Fruit fly (Drosophila melanogaster) whole organism, pupa: ENCODE data around the gene Cdc23.

Experiments
- CG10348 ChIP-seq: fragments of 200-800 bp; sonication (Bioruptor generic); IDR thresholded peaks from 2 replicates; pipeline ENCODE4 v1.3.6; 2022; ENCODE audit warnings: missing biosample characterization, missing genetic modification characterization
- CG12605 ChIP-seq: fragments of 200-800 bp; sonication (Bioruptor generic); IDR thresholded peaks from 2 replicates; pipeline ENCODE4 v1.3.6; 2022; ENCODE audit warnings: missing biosample characterization, missing genetic modification characterization
- CG13204 ChIP-seq: fragments of 200-800 bp; sonication (Bioruptor generic); optimal IDR thresholded peaks from 2 replicates; lab custom pipeline; 2018; ENCODE audit warnings: missing biosample characterization, mild to moderate bottlenecking, missing genetic modification characterization, moderate library complexity
- CG14655 ChIP-seq: fragments of 200-800 bp; sonication (Bioruptor generic); optimal IDR thresholded peaks from 3 replicates; lab custom pipeline; 2017; ENCODE audit warnings: mild to moderate bottlenecking, missing biosample characterization, missing genetic modification reagents, missing genetic modification characterization
- CG15710 ChIP-seq: fragments of 200-800 bp; sonication (Bioruptor generic); optimal IDR thresholded peaks from 2 replicates; lab custom pipeline; 2018; ENCODE audit warnings: missing biosample characterization, mild to moderate bottlenecking, missing genetic modification characterization, moderate library complexity
- CG17806 ChIP-seq: fragments of 200-800 bp; sonication (Bioruptor generic); optimal IDR thresholded peaks from 2 replicates; lab custom pipeline; 2018; ENCODE audit warnings: missing biosample characterization, mild to moderate bottlenecking, missing genetic modification characterization, moderate library complexity
- CG32121 ChIP-seq: fragments of 200-800 bp; sonication (Bioruptor generic); IDR thresholded peaks from 2 replicates; pipeline ENCODE4 v1.3.6; 2022; ENCODE audit warnings: missing biosample characterization, missing genetic modification characterization
- CG34367 ChIP-seq: fragments of 200-800 bp; sonication (Bioruptor generic); optimal IDR thresholded peaks from 2 replicates; lab custom pipeline; 2018; ENCODE audit warnings: missing biosample characterization, mild to moderate bottlenecking, missing genetic modification characterization
- CG4496 ChIP-seq: fragments of 200-800 bp; sonication (Bioruptor generic); IDR thresholded peaks from 3 replicates; pipeline ENCODE4 v1.3.6; 2022; ENCODE audit warnings: missing biosample characterization, missing genetic modification characterization
- CG8159 ChIP-seq: fragments of 200-800 bp; sonication (Bioruptor generic); optimal IDR thresholded peaks from 3 replicates; lab custom pipeline; 2018; ENCODE audit warnings: missing biosample characterization, mild to moderate bottlenecking, missing genetic modification characterization, moderate library complexity
- CG8301 ChIP-seq: fragments of 200-800 bp; sonication (Bioruptor generic); optimal IDR thresholded peaks from 2 replicates; lab custom pipeline; 2018; ENCODE audit warnings: missing biosample characterization, mild to moderate bottlenecking, missing genetic modification characterization
- CG9948 ChIP-seq: fragments of 200-800 bp; sonication (Bioruptor generic); optimal IDR thresholded peaks from 2 replicates; lab custom pipeline; 2018; ENCODE audit warnings: missing biosample characterization, mild to moderate bottlenecking, missing genetic modification characterization, moderate library complexity
- D1 ChIP-seq: fragments of 200-800 bp; sonication (Bioruptor generic); optimal IDR thresholded peaks from 2 replicates; lab custom pipeline; 2018; ENCODE audit warnings: missing biosample characterization, mild to moderate bottlenecking, missing genetic modification characterization, moderate library complexity
- EcR ChIP-seq: fragments of 200-800 bp; sonication (Bioruptor generic); optimal IDR thresholded peaks from 3 replicates; lab custom pipeline; 2019; ENCODE audit warnings: missing biosample characterization, missing genetic modification characterization, mild to moderate bottlenecking, moderate library complexity, missing genetic modification reagents
- Ets98B ChIP-seq: fragments of 200-800 bp; sonication (Bioruptor generic); IDR thresholded peaks from 2 replicates; pipeline ENCODE4 v1.3.6; 2022; ENCODE audit warnings: missing biosample characterization, missing genetic modification characterization
- Pif1A ChIP-seq: fragments of 200-800 bp; sonication (Bioruptor generic); optimal IDR thresholded peaks from 3 replicates; lab custom pipeline; 2016; ENCODE audit warnings: missing biosample characterization, missing genetic modification characterization
- Pif1B ChIP-seq: fragments of 200-800 bp; sonication (Bioruptor generic); optimal IDR thresholded peaks from 3 replicates; lab custom pipeline; 2016; ENCODE audit warnings: missing biosample characterization, missing genetic modification characterization
- Snoo ChIP-seq: fragments of 200-800 bp; sonication (Bioruptor generic); optimal IDR thresholded peaks from 3 replicates; lab custom pipeline; 2017; ENCODE audit warnings: missing biosample characterization, mild to moderate bottlenecking, missing genetic modification characterization, inconsistent platforms
- fd96Ca ChIP-seq: fragments of 200-800 bp; sonication (Bioruptor generic); IDR thresholded peaks from 3 replicates; pipeline ENCODE4 v1.3.6; 2022; ENCODE audit warnings: missing biosample characterization, missing genetic modification characterization
- gl ChIP-seq: fragments of 200-800 bp; sonication (Bioruptor generic); optimal IDR thresholded peaks from 2 replicates; lab custom pipeline; 2018; ENCODE audit warnings: missing biosample characterization, mild to moderate bottlenecking, missing genetic modification characterization
- rn ChIP-seq: fragments of 200-800 bp; sonication (Bioruptor generic); IDR thresholded peaks from 2 replicates; pipeline ENCODE4 v1.3.6; 2022; ENCODE audit warnings: missing biosample characterization, missing genetic modification characterization

Gene Cdc23

DNA sequence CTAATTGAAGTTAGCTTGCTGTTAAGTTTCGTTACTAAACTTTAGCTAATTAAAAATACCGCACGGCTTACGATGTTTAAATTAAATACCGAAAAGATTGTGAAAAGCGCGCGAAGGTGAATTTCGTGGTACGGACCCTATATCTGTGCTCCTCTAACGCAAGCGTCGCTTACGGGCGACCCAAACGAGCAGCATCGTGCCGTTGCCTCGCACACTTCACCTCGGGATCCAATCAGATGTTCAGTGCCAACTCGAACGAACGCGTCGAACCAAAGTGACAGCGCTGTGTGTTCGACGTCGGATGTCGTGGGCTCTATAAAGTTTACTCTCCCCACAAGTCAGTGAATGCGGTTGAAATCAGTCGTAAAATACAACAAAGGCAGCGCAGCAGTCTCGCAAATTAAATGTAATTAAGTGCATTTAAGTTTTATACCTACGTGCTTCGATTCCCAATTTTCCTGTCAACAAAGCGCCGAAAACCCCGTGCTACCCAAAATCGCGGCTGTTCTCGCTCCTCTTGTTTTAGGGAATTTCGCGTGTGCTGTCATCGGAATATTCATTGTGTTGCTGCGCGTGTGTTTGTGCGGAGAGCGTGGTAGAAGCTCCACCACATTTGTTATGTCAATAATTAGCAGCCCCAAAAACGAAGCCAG lies 30.3 kb upstream of the Cdc23 start:
- TF ChIP-seq D1 (tag; lab: Kevin White, UChicago), result peak; percentile 51
- peak; percentile 32 for TF ChIP-seq Snoo (tag; lab: Kevin White, UChicago)
- no peak for TF ChIP-seq CG15710 (tag; lab: Kevin White, UChicago)
- peak; percentile 9 for TF ChIP-seq EcR
- TF ChIP-seq fd96Ca (GFP tag; lab: Robert Waterston, UW), result peak; percentile 38; the same call in 1 of the 3 replicates
- TF ChIP-seq CG13204 (GFP tag; lab: Kevin White, UChicago), result peak; percentile 53
- TF ChIP-seq CG32121, result 0 out of 2 replicates have a peak, but pooled peaks have one; percentile 16
- TF ChIP-seq CG8159 (tag; lab: Kevin White, UChicago), result peak; percentile 2
- TF ChIP-seq CG4496 (GFP tag; lab: Robert Waterston, UW), result no peak
- no peak for TF ChIP-seq CG14655 (GFP tag; lab: Kevin White, UChicago)

DNA sequence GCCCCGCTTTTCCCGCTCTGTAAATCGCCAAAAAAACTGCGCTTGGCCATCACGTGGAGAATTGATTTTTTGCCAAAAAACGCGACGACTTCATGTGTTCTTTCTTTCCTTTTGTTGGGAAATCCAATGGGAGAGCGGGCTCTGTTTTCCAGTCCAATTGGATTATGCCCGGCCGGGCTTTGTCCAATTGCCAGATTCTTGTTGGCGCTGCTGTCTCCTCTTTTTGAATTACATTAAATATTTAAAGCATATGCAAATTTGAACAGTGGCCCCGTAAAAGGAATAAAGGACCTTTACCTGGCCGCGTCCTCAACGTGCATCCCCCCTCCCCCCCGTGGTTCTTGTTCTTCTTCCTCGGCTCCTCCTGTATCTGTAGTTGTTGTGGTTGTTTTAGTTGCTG lies 29.7 kb upstream of the Cdc23 start:
- TF ChIP-seq CG32121, result no peak
- no peak for TF ChIP-seq CG14655 (GFP tag; lab: Kevin White, UChicago)
- no peak for TF ChIP-seq CG8159 (tag; lab: Kevin White, UChicago)
- TF ChIP-seq CG34367 (tag; lab: Kevin White, UChicago), result no peak
- no peak for TF ChIP-seq EcR
- TF ChIP-seq Pif1B (GFP tag; lab: Kevin White, UChicago), result no peak
- TF ChIP-seq CG8301 (tag; lab: Kevin White, UChicago), result no peak
- no peak for TF ChIP-seq gl
- TF ChIP-seq fd96Ca (GFP tag; lab: Robert Waterston, UW), result no peak
- TF ChIP-seq CG13204 (GFP tag; lab: Kevin White, UChicago), result no peak
- TF ChIP-seq Pif1A (GFP tag; lab: Kevin White, UChicago), result no peak
- no peak for TF ChIP-seq CG9948
- no peak for TF ChIP-seq CG4496 (GFP tag; lab: Robert Waterston, UW)
- TF ChIP-seq Ets98B, result no peak
- TF ChIP-seq CG10348, result no peak
- TF ChIP-seq, all 21 proteins: peak for 0

DNA sequence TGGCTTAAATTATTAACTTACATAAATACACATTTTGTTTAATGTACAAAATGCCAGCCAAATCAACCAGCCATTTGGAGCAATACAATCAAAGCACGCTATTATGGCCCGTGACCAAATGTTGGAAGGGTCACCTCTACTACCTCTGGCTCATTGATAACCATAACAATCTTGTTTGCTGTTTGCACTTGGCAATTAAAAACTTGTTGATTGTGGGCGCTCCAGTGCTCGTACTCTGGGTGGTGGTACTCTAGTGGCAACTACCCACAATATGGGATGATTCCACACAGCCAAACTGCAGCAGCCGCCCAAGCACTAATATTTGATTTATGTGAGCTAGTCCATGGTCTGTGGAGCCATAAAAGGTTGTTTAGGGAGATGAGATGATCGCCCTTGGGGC lies 27.9 kb upstream of the Cdc23 start:
- TF ChIP-seq CG9948 (no peak), rn (GFP tag; lab: Robert Waterston, UW) (no peak), CG34367 (tag; lab: Kevin White, UChicago) (no peak), EcR (no peak), Pif1A (GFP tag; lab: Kevin White, UChicago) (no peak), CG15710 (tag; lab: Kevin White, UChicago) (no peak), Snoo (tag; lab: Kevin White, UChicago) (no peak), fd96Ca (GFP tag; lab: Robert Waterston, UW) (no peak), CG8301 (tag; lab: Kevin White, UChicago) (no peak), CG13204 (GFP tag; lab: Kevin White, UChicago) (no peak), CG4496 (GFP tag; lab: Robert Waterston, UW) (no peak), CG12605 (GFP tag; lab: Robert Waterston, UW) (no peak), D1 (tag; lab: Kevin White, UChicago) (no peak), CG10348 (no peak), gl (no peak)

DNA sequence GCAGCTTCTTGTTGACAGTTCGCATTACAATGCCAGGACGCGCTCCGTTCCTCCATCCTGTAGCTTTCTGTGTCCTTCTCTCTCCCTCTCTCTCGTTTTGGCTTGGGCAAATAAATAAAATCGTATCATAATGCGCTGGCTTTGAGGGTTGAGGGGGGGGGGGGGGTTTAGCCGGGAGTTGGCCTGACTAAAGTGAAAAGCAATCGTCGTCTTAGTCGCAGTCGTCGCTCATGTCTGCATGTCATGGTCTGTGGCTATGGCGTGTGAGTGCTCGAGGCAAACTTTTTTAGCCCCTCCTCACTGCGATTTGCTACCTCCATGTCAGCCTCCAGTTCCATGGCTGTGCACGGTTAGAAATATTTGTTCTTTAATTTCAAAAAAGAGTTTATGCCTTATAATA lies 24.4 kb upstream of the Cdc23 start:
- no peak for TF ChIP-seq CG10348
- no peak for TF ChIP-seq CG8159 (tag; lab: Kevin White, UChicago)
- peak; percentile 30 for TF ChIP-seq CG13204 (GFP tag; lab: Kevin White, UChicago)
- no peak for TF ChIP-seq D1 (tag; lab: Kevin White, UChicago)
- TF ChIP-seq, all 21 proteins: peak for 1

DNA sequence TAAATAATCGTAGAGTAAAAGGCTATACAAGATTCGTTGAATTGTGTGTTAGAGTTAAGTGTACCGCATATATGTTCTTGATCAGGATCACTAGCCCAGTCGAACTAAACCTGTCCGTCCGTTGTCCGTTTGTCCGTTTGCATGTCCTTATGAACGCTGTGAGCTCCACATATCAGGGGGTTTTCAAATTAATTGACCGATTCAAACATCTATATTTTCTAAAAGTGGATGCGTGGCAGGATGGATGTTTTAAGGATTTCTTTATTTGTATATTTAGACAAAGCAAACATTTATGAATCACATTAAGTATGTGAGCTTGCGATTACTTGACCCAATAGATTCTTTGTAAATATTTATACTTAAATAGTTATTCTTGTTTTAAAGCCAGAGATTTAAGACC lies 23.9 kb upstream of the Cdc23 start:
- TF ChIP-seq CG14655 (GFP tag; lab: Kevin White, UChicago) (peak; percentile 36), CG10348 (no peak)

DNA sequence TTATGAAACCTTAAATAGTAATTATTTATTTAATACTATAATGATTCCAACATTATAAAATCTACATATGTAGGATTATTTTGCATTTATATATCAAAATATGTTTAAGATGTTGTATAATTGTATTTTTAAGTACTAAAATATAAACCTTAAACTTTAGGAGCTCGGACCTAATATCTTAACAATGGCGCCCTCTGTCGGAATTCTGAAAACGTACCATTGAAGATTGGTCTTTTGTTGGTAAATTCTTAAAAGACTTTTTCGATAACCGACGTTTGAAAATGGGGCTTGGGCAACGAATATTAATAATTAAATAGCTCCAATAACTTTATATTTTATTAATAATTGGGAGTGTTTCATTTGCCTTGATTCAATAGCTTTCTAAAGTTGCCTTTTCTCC lies 21.3 kb upstream of the Cdc23 start:
- TF ChIP-seq CG8159 (tag; lab: Kevin White, UChicago) (no peak), CG17806 (tag; lab: Kevin White, UChicago) (no peak)

DNA sequence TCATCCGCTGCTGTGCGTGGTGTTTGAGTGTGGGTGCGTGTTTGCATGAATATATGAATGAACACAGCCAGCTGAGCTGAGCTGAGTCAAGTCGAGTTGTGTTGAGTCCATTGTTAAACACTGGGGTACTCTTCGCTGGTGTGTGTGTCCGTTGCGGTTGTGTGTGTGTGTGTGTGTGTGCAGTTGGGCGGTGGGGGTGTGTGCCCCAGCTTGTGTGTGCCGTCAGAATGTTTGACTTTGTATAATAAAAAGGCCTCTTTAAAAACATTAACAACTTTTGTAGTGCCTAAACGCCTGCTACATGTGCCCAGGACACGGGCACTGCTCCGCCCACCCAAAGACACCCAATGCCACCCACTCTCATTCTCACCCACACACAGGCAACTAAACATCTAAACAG lies 20.7 kb upstream of the Cdc23 start:
- no peak for TF ChIP-seq rn (GFP tag; lab: Robert Waterston, UW)
- no peak for TF ChIP-seq CG15710 (tag; lab: Kevin White, UChicago)
- no peak for TF ChIP-seq CG9948
- no peak for TF ChIP-seq CG13204 (GFP tag; lab: Kevin White, UChicago)
- TF ChIP-seq CG17806 (tag; lab: Kevin White, UChicago), result no peak
- TF ChIP-seq CG8159 (tag; lab: Kevin White, UChicago), result no peak
- TF ChIP-seq Pif1B (GFP tag; lab: Kevin White, UChicago), result no peak
- TF ChIP-seq Ets98B, result no peak
- no peak for TF ChIP-seq CG14655 (GFP tag; lab: Kevin White, UChicago)
- no peak for TF ChIP-seq CG32121
- no peak for TF ChIP-seq Snoo (tag; lab: Kevin White, UChicago)
- no peak for TF ChIP-seq CG10348
